Fruit fly (Drosophila melanogaster): ENCODE data around the gene CG7506.

The CG7506 gene

DNA sequence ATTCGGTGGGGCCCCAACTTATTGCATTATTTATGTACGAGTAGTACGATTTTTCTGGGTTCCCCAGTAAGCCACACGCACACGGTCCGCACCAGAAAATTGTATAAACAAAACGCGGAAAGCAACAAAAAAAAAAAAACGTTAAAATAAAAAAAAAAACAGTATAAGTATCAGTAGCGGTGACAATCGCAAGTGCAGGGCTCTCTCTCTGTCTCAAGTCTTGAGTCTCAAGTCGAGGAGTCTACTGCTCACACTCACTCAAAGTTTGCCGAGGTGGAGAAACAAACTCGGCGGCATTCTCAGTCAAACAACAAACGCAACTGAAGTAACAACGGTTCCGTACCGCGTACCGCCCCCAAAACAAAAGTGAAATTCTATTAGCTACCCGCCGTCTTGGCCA, 48.7 kb downstream of the CG7506 start, which contains the start of gene Pura:
TSS of gene Pura (plus strand) at position 301 of the 400 bp plus-strand sequence.
- TF ChIP-seq CG5204 (GFP tag; optimal IDR thresholded peaks at IDR 0.05) (no peak), CG7101 (tag; optimal IDR thresholded peaks at IDR 0.05) (no peak), CG1620 (GFP tag; optimal IDR thresholded peaks at IDR 0.05) (no peak), CG12768 (GFP tag; optimal IDR thresholded peaks at IDR 0.05) (no peak), CG14711 (tag; optimal IDR thresholded peaks at IDR 0.05) (no peak), cnc (optimal IDR thresholded peaks at IDR 0.05) (no peak), ovo (GFP tag; optimal IDR thresholded peaks at IDR 0.05) (no peak), bab1 (GFP tag; optimal IDR thresholded peaks at IDR 0.05) (no peak), kay (GFP tag; ENCODE audit: borderline replicate concordance) (no peak), Mnt (GFP tag; optimal IDR thresholded peaks at IDR 0.05) (no peak), cic (GFP tag; optimal IDR thresholded peaks at IDR 0.05) (no peak), Clk (GFP tag; optimal IDR thresholded peaks at IDR 0.05) (no peak)

dm6 chr3L:7592113-7592752, 49.2 kb downstream of the CG7506 start:
- TF ChIP-seq cic (GFP tag; optimal IDR thresholded peaks at IDR 0.05) (no peak), CG7045 (GFP tag; optimal IDR thresholded peaks at IDR 0.05) (no peak), kay (GFP tag; ENCODE audit: borderline replicate concordance) (no peak), pad (GFP tag; optimal IDR thresholded peaks at IDR 0.05) (peak; percentile 95), CG5204 (GFP tag; optimal IDR thresholded peaks at IDR 0.05) (no peak), tj (GFP tag; optimal IDR thresholded peaks at IDR 0.05) (no peak), Hr96 (GFP tag; optimal IDR thresholded peaks at IDR 0.05) (no peak), CG14711 (tag; optimal IDR thresholded peaks at IDR 0.05) (peak; percentile 51), ovo (GFP tag; optimal IDR thresholded peaks at IDR 0.05) (peak; percentile 9), cnc (optimal IDR thresholded peaks at IDR 0.05) (no peak), Clk (GFP tag; optimal IDR thresholded peaks at IDR 0.05) (no peak), Mnt (GFP tag; optimal IDR thresholded peaks at IDR 0.05) (no peak), toe (GFP tag; optimal IDR thresholded peaks at IDR 0.05) (no peak), CG12768 (GFP tag; optimal IDR thresholded peaks at IDR 0.05) (no peak), CG11617 (GFP tag; optimal IDR thresholded peaks at IDR 0.05) (peak; percentile 32), bab1 (GFP tag; optimal IDR thresholded peaks at IDR 0.05) (peak; percentile 21), CG1620 (GFP tag; optimal IDR thresholded peaks at IDR 0.05) (no peak), CG7101 (tag; optimal IDR thresholded peaks at IDR 0.05) (peak; percentile 44), CG33017 (tag; optimal IDR thresholded peaks at IDR 0.05) (peak; percentile 54), Crg-1 (GFP tag; optimal IDR thresholded peaks at IDR 0.05) (no peak)

dm6 chr3L:7590898-7591297, 50.5 kb downstream of the CG7506 start, which contains the start of gene t-Grip84:
t-Grip84 (minus strand) TSS chr3L:7590998.
- TF ChIP-seq pad (GFP tag; optimal IDR thresholded peaks at IDR 0.05), result no peak
- TF ChIP-seq CG14711 (tag; optimal IDR thresholded peaks at IDR 0.05), result no peak
- no peak for TF ChIP-seq CG12768 (GFP tag; optimal IDR thresholded peaks at IDR 0.05)
- no peak for TF ChIP-seq Mnt (GFP tag; optimal IDR thresholded peaks at IDR 0.05)
- no peak for TF ChIP-seq Clk (GFP tag; optimal IDR thresholded peaks at IDR 0.05)
- no peak for TF ChIP-seq toe (GFP tag; optimal IDR thresholded peaks at IDR 0.05)
- TF ChIP-seq tj (GFP tag; optimal IDR thresholded peaks at IDR 0.05), result no peak
- no peak for TF ChIP-seq CG7101 (tag; optimal IDR thresholded peaks at IDR 0.05)
- no peak for TF ChIP-seq CG7045 (GFP tag; optimal IDR thresholded peaks at IDR 0.05)
- TF ChIP-seq bab1 (GFP tag; optimal IDR thresholded peaks at IDR 0.05), result no peak
- TF ChIP-seq CG1620 (GFP tag; optimal IDR thresholded peaks at IDR 0.05), result no peak
- no peak for TF ChIP-seq CG5204 (GFP tag; optimal IDR thresholded peaks at IDR 0.05)
- no peak for TF ChIP-seq CG33017 (tag; optimal IDR thresholded peaks at IDR 0.05)
- TF ChIP-seq cnc (optimal IDR thresholded peaks at IDR 0.05), result no peak
- TF ChIP-seq Hr96 (GFP tag; optimal IDR thresholded peaks at IDR 0.05), result no peak
- no peak for TF ChIP-seq ovo (GFP tag; optimal IDR thresholded peaks at IDR 0.05)
- TF ChIP-seq CG11617 (GFP tag; optimal IDR thresholded peaks at IDR 0.05), result no peak
